Fruit fly (Drosophila melanogaster) whole organism, embryonic: ENCODE results near the gene TotB.

Experiments
- Bgb ChIP-seq: fragments of 200-800 bp; sonication (Bioruptor generic); IDR thresholded peaks from 2 replicates; pipeline ENCODE4 v1.3.6; 2022; ENCODE audit warnings: missing biosample characterization, missing genetic modification characterization; ENCODE audit not compliant: partially characterized antibody
- C15 ChIP-seq: fragments of 200-800 bp; sonication (Bioruptor generic); IDR thresholded peaks from 3 replicates; pipeline ENCODE4 v1.3.6; 2022; ENCODE audit warnings: missing biosample characterization, missing genetic modification characterization
- CG10431 ChIP-seq: fragments of 200-800 bp; sonication (Bioruptor generic); optimal IDR thresholded peaks from 3 replicates; lab custom pipeline; 2018; ENCODE audit warnings: missing biosample characterization, mild to moderate bottlenecking, missing genetic modification characterization
- CG12236 ChIP-seq: fragments of 200-800 bp; sonication (Bioruptor generic); optimal IDR thresholded peaks from 2 replicates; lab custom pipeline; 2016; ENCODE audit warnings: missing biosample characterization, missing genetic modification characterization
- CG14014 ChIP-seq: fragments of 200-800 bp; sonication (Bioruptor generic); IDR thresholded peaks from 2 replicates; pipeline ENCODE4 v1.3.6; 2022; ENCODE audit warnings: missing biosample characterization, missing genetic modification characterization
- CG14860 ChIP-seq: fragments of 200-800 bp; sonication (Bioruptor generic); IDR thresholded peaks from 3 replicates; pipeline ENCODE4 v1.3.6; 2022; ENCODE audit warnings: missing biosample characterization, missing genetic modification characterization; ENCODE audit not compliant: partially characterized antibody
- CG15514 ChIP-seq: fragments of 200-800 bp; sonication (Bioruptor generic); optimal IDR thresholded peaks from 3 replicates; lab custom pipeline; 2017; ENCODE audit warnings: missing biosample characterization, missing genetic modification characterization, mild to moderate bottlenecking, moderate library complexity, missing genetic modification reagents
- CG16815 ChIP-seq: fragments of 200-800 bp; sonication (Bioruptor generic); optimal IDR thresholded peaks from 3 replicates; lab custom pipeline; 2017; ENCODE audit warnings: missing biosample characterization, mild to moderate bottlenecking, missing genetic modification characterization
- CG18262 ChIP-seq: fragments of 200-800 bp; optimal IDR thresholded peaks from 3 replicates; lab custom pipeline; 2019; ENCODE audit warnings: missing biosample characterization, mild to moderate bottlenecking, missing genetic modification characterization, moderate library complexity
- CG1832 ChIP-seq: fragments of 200-800 bp; sonication (Bioruptor generic); optimal IDR thresholded peaks from 2 replicates; lab custom pipeline; 2017; ENCODE audit warnings: missing biosample characterization, mild to moderate bottlenecking, missing genetic modification characterization, inconsistent platforms
- CG18619 ChIP-seq: fragments of 200-800 bp; sonication (Bioruptor generic); optimal IDR thresholded peaks from 3 replicates; lab custom pipeline; 2017; ENCODE audit warnings: missing biosample characterization, mild to moderate bottlenecking, missing genetic modification characterization
- CG34224 ChIP-seq: fragments of 200-800 bp; sonication (Bioruptor generic); IDR thresholded peaks from 3 replicates; pipeline ENCODE4 v1.3.6; 2022; ENCODE audit warnings: missing biosample characterization, missing genetic modification characterization; ENCODE audit not compliant: partially characterized antibody
- CG42726 ChIP-seq: fragments of 200-800 bp; sonication (Bioruptor generic); IDR thresholded peaks from 2 replicates; pipeline ENCODE4 v1.3.6; 2022; ENCODE audit warnings: missing biosample characterization, missing genetic modification characterization; ENCODE audit not compliant: partially characterized antibody
- CG6272 ChIP-seq: fragments of 200-800 bp; sonication (Bioruptor generic); IDR thresholded peaks from 2 replicates; pipeline ENCODE4 v1.3.6; 2022; ENCODE audit warnings: missing biosample characterization, missing genetic modification characterization
- CG6791 ChIP-seq: fragments of 200-800 bp; sonication (Bioruptor generic); IDR thresholded peaks from 3 replicates; pipeline ENCODE4 v1.3.6; 2022; ENCODE audit warnings: missing biosample characterization, missing genetic modification characterization; ENCODE audit not compliant: partially characterized antibody
- CrebB ChIP-seq: fragments of 200-800 bp; sonication (Bioruptor generic); optimal IDR thresholded peaks from 3 replicates; lab custom pipeline; 2018; ENCODE audit warnings: missing biosample characterization, mild to moderate bottlenecking, missing genetic modification characterization
- Fer3 ChIP-seq: fragments of 200-800 bp; sonication (Bioruptor generic); optimal IDR thresholded peaks from 2 replicates; lab custom pipeline; 2018; ENCODE audit warnings: missing biosample characterization, mild to moderate bottlenecking, missing genetic modification characterization, moderate library complexity
- H15 ChIP-seq: fragments of 200-800 bp; sonication (Bioruptor generic); IDR thresholded peaks from 3 replicates; pipeline ENCODE4 v1.3.6; 2022; ENCODE audit warnings: missing biosample characterization, missing genetic modification characterization
- HLH4C ChIP-seq: fragments of 200-800 bp; sonication (Bioruptor generic); IDR thresholded peaks from 3 replicates; pipeline ENCODE4 v1.3.6; 2022; ENCODE audit warnings: missing biosample characterization, missing genetic modification characterization; ENCODE audit not compliant: partially characterized antibody
- HLHmδ ChIP-seq: fragments of 200-800 bp; sonication (Bioruptor generic); optimal IDR thresholded peaks from 2 replicates; lab custom pipeline; 2018; ENCODE audit warnings: missing biosample characterization, mild to moderate bottlenecking, missing genetic modification characterization, moderate library complexity
- Med ChIP-seq: fragments of 200-800 bp; sonication (Bioruptor generic); peaks from one replicate; lab custom pipeline; 2016; ENCODE audit warnings: missing biosample characterization, missing genetic modification characterization, mild to moderate bottlenecking, inconsistent platforms, moderate library complexity
- Mes4 ChIP-seq: fragments of 200-800 bp; sonication (Bioruptor generic); optimal IDR thresholded peaks from 2 replicates; lab custom pipeline; 2016; ENCODE audit warnings: missing biosample characterization, missing genetic modification characterization
- Opbp ChIP-seq: fragments of 200-800 bp; sonication (Bioruptor generic); IDR thresholded peaks from 3 replicates; pipeline ENCODE4 v1.3.6; 2022; ENCODE audit warnings: missing biosample characterization, missing genetic modification characterization; ENCODE audit not compliant: partially characterized antibody
- Xrp1 ChIP-seq: fragments of 200-800 bp; sonication (Bioruptor generic); IDR thresholded peaks from 2 replicates; pipeline ENCODE4 v1.3.6; 2022; ENCODE audit warnings: missing biosample characterization, missing genetic modification characterization
- abd-A ChIP-seq: fragments of 200-800 bp; sonication (Bioruptor generic); optimal IDR thresholded peaks from 3 replicates; lab custom pipeline; 2019; ENCODE audit warnings: missing biosample characterization, mild to moderate bottlenecking, missing genetic modification characterization, moderate library complexity
- ac ChIP-seq: fragments of 200-800 bp; sonication (Bioruptor generic); optimal IDR thresholded peaks from 3 replicates; lab custom pipeline; 2017; ENCODE audit warnings: missing biosample characterization, mild to moderate bottlenecking, missing genetic modification characterization
- amos ChIP-seq: fragments of 200-800 bp; sonication (Bioruptor generic); IDR thresholded peaks from 2 replicates; pipeline ENCODE4 v1.3.6; 2022; ENCODE audit warnings: missing biosample characterization, missing genetic modification characterization; ENCODE audit not compliant: partially characterized antibody
- ato ChIP-seq: fragments of 200-800 bp; sonication (Bioruptor generic); IDR thresholded peaks from 2 replicates; pipeline ENCODE4 v1.3.6; 2022; ENCODE audit warnings: missing biosample characterization, missing genetic modification characterization; ENCODE audit not compliant: partially characterized antibody
- bbx ChIP-seq: fragments of 200-800 bp; sonication (Bioruptor generic); IDR thresholded peaks from 2 replicates; pipeline ENCODE4 v1.3.6; 2022; ENCODE audit warnings: missing biosample characterization, missing genetic modification characterization; ENCODE audit not compliant: partially characterized antibody
- cg ChIP-seq: fragments of 200-800 bp; sonication (Bioruptor generic); optimal IDR thresholded peaks from 3 replicates; lab custom pipeline; 2019; ENCODE audit warnings: missing biosample characterization, mild to moderate bottlenecking, missing genetic modification characterization, moderate library complexity
- cwo ChIP-seq: fragments of 200-800 bp; sonication (Bioruptor generic); optimal IDR thresholded peaks from 3 replicates; lab custom pipeline; 2017; ENCODE audit warnings: missing biosample characterization, missing genetic modification characterization, mild to moderate bottlenecking, moderate library complexity, missing genetic modification reagents
- fd3F ChIP-seq: fragments of 200-800 bp; sonication (Bioruptor generic); optimal IDR thresholded peaks from 2 replicates; lab custom pipeline; 2018; ENCODE audit warnings: missing biosample characterization, mild to moderate bottlenecking, missing genetic modification characterization, moderate library complexity
- ftz-f1 ChIP-seq: fragments of 200-800 bp; sonication (Bioruptor generic); optimal IDR thresholded peaks from 2 replicates; lab custom pipeline; 2016; ENCODE audit warnings: missing biosample characterization, missing genetic modification characterization
- gem ChIP-seq: fragments of 200-800 bp; sonication (Bioruptor generic); optimal IDR thresholded peaks from 2 replicates; lab custom pipeline; 2019; ENCODE audit warnings: missing biosample characterization, mild to moderate bottlenecking, missing genetic modification characterization, moderate library complexity
- luna ChIP-seq: fragments of 200-800 bp; sonication (Bioruptor generic); optimal IDR thresholded peaks from 2 replicates; lab custom pipeline; 2016; ENCODE audit warnings: missing biosample characterization, missing genetic modification characterization
- mld ChIP-seq: fragments of 200-800 bp; sonication (Bioruptor generic); IDR thresholded peaks from 3 replicates; pipeline ENCODE4 v1.3.6; 2022; ENCODE audit warnings: missing biosample characterization, missing genetic modification characterization; ENCODE audit not compliant: partially characterized antibody
- nerfin-2 ChIP-seq: fragments of 200-800 bp; sonication (Bioruptor generic); IDR thresholded peaks from 2 replicates; pipeline ENCODE4 v1.3.6; 2022; ENCODE audit warnings: missing biosample characterization, missing genetic modification characterization; ENCODE audit not compliant: partially characterized antibody
- psq ChIP-seq: fragments of 200-800 bp; sonication (Bioruptor generic); optimal IDR thresholded peaks from 2 replicates; lab custom pipeline; 2017; ENCODE audit warnings: missing biosample characterization, missing genetic modification characterization
- sens ChIP-seq: fragments of 200-800 bp; sonication (Bioruptor generic); peaks from one replicate; lab custom pipeline; 2016; ENCODE audit warnings: missing biosample characterization, missing genetic modification characterization
- sim ChIP-seq: fragments of 200-800 bp; sonication (Bioruptor generic); IDR thresholded peaks from 2 replicates; pipeline ENCODE4 v1.3.6; 2022; ENCODE audit warnings: missing biosample characterization, missing genetic modification characterization
- slou ChIP-seq: fragments of 200-800 bp; sonication (Bioruptor generic); optimal IDR thresholded peaks from 3 replicates; lab custom pipeline; 2016; ENCODE audit warnings: missing biosample characterization, missing genetic modification characterization
- tna ChIP-seq: fragments of 200-800 bp; sonication (Bioruptor generic); IDR thresholded peaks from 2 replicates; pipeline ENCODE4 v1.3.6; 2022; ENCODE audit warnings: missing biosample characterization, missing genetic modification characterization; ENCODE audit not compliant: partially characterized antibody
- trh ChIP-seq: fragments of 200-800 bp; sonication (Bioruptor generic); optimal IDR thresholded peaks from 2 replicates; lab custom pipeline; 2016; ENCODE audit warnings: missing biosample characterization, missing genetic modification characterization
- ttk ChIP-seq: fragments of 200-800 bp; sonication (Bioruptor generic); IDR thresholded peaks from 2 replicates; pipeline ENCODE4 v2.1.2; 2022; ENCODE audit warnings: missing biosample characterization, missing genetic modification characterization
- vnd ChIP-seq: fragments of 200-800 bp; sonication (Bioruptor generic); IDR thresholded peaks from 3 replicates; pipeline ENCODE4 v1.3.6; 2022; ENCODE audit warnings: missing biosample characterization, missing genetic modification characterization; ENCODE audit not compliant: partially characterized antibody
- vvl ChIP-seq: fragments of 200-800 bp; sonication (Bioruptor generic); IDR thresholded peaks from 2 replicates; pipeline ENCODE4 v1.3.6; 2022; ENCODE audit warnings: missing biosample characterization, missing genetic modification characterization

The TotB gene

dm6 chr3R:20890920-20891319 is 17.2 kb downstream of the TotB start (continued):
- TF ChIP-seq Bgb (GFP tag; lab: Robert Waterston, UW) = peak; percentile 62
- no peak for TF ChIP-seq ttk (GFP tag; lab: Robert Waterston, UW)
- no peak for TF ChIP-seq trh (GFP tag; lab: Kevin White, UChicago)
- no peak for TF ChIP-seq gem (tag; lab: Kevin White, UChicago)
- no peak for TF ChIP-seq C15 (GFP tag; lab: Robert Waterston, UW)
- peak; percentile 62; the same call in 1 of the 2 replicates for TF ChIP-seq CG42726 (GFP tag; lab: Robert Waterston, UW)

dm6 chr3R:20891495-20891894 is 17.8 kb downstream of the TotB start:
- TF ChIP-seq Fer3 (tag; lab: Kevin White, UChicago) (no peak), sens (GFP tag; lab: Kevin White, UChicago) (peak; percentile 56), vvl (GFP tag; lab: Robert Waterston, UW) (peak; percentile 16; the same call in 1 of the 2 replicates), CG16815 (GFP tag; lab: Kevin White, UChicago) (no peak), HLH4C (GFP tag; lab: Robert Waterston, UW) (peak; percentile 6; the same call in 1 of the 3 replicates), CG14860 (peak; percentile 46; the same call in 2 of the 3 replicates), HLHmδ (no peak), Mes4 (GFP tag; lab: Kevin White, UChicago) (no peak), CG42726 (GFP tag; lab: Robert Waterston, UW) (peak; percentile 80), H15 (GFP tag; lab: Robert Waterston, UW) (no peak), Med (GFP tag; lab: Kevin White, UChicago) (no peak), CG18619 (GFP tag; lab: Kevin White, UChicago) (no peak), bbx (GFP tag; lab: Robert Waterston, UW) (peak; percentile 78), cwo (GFP tag; lab: Kevin White, UChicago) (no peak), cg (no peak), fd3F (no peak), luna (GFP tag; lab: Kevin White, UChicago) (no peak), CG15514 (GFP tag; lab: Kevin White, UChicago) (no peak), CG10431 (no peak), CrebB (no peak), vnd (GFP tag; lab: Robert Waterston, UW) (no peak; the same call in 2 of the 3 replicates), amos (GFP tag; lab: Robert Waterston, UW) (peak; percentile 81; the same call in 1 of the 2 replicates), CG34224 (GFP tag; lab: Robert Waterston, UW) (peak; percentile 53; the same call in 1 of the 3 replicates), abd-A (tag; lab: Kevin White, UChicago) (peak; percentile 12), slou (GFP tag; lab: Kevin White, UChicago) (no peak), CG12236 (GFP tag; lab: Kevin White, UChicago) (no peak), CG14014 (GFP tag; lab: Robert Waterston, UW) (no peak), Bgb (GFP tag; lab: Robert Waterston, UW) (peak; percentile 73), CG18262 (tag; lab: Kevin White, UChicago) (no peak), nerfin-2 (GFP tag; lab: Robert Waterston, UW) (peak; percentile 60; the same call in 1 of the 2 replicates), mld (GFP tag; lab: Robert Waterston, UW) (peak; percentile 75), Xrp1 (no peak), ato (GFP tag; lab: Robert Waterston, UW) (peak; percentile 67), CG6272 (GFP tag; lab: Robert Waterston, UW) (no peak), CG1832 (GFP tag; lab: Kevin White, UChicago) (peak; percentile 25), sim (GFP tag; lab: Robert Waterston, UW) (no peak), ftz-f1 (GFP tag; lab: Kevin White, UChicago) (no peak), CG6791 (peak; percentile 83; the same call in 2 of the 3 replicates), psq (GFP tag; lab: Kevin White, UChicago) (no peak), Opbp (GFP tag; lab: Robert Waterston, UW) (peak; percentile 88), tna (peak; percentile 40; the same call in 1 of the 2 replicates), ac (GFP tag; lab: Kevin White, UChicago) (no peak)
